Fruit fly (Drosophila melanogaster) whole organism, prepupa: ENCODE results near the gene Pstk.
A peak's percentile ranks its signal among the peaks of the same experiment; 100 is the strongest.

ENCODE experiments used
- CG1621 ChIP-seq: fragments of 200-800 bp; sonication (Bioruptor generic); optimal IDR thresholded peaks from 3 replicates; lab custom pipeline; 2018; ENCODE audit warnings: missing biosample characterization, mild to moderate bottlenecking, missing genetic modification characterization
- CG6792 ChIP-seq: fragments of 200-800 bp; sonication (Bioruptor generic); optimal IDR thresholded peaks from 3 replicates; lab custom pipeline; 2016; ENCODE audit warnings: missing biosample characterization, missing genetic modification characterization
- CG6854 ChIP-seq: fragments of 200-800 bp; sonication (Bioruptor generic); optimal IDR thresholded peaks from 2 replicates; lab custom pipeline; 2017; ENCODE audit warnings: missing biosample characterization, mild to moderate bottlenecking, missing genetic modification characterization
- Hr4 ChIP-seq: fragments of 200-800 bp; sonication (Bioruptor generic); optimal IDR thresholded peaks from 3 replicates; lab custom pipeline; 2016; ENCODE audit warnings: missing biosample characterization, missing genetic modification characterization
- OdsH ChIP-seq: fragments of 200-800 bp; sonication (Bioruptor generic); optimal IDR thresholded peaks from 3 replicates; lab custom pipeline; 2016; ENCODE audit warnings: missing biosample characterization, missing genetic modification characterization
- fd85E ChIP-seq: fragments of 200-800 bp; sonication (Bioruptor generic); optimal IDR thresholded peaks from 3 replicates; lab custom pipeline; 2016; ENCODE audit warnings: missing biosample characterization, missing genetic modification characterization
- topi ChIP-seq: fragments of 200-800 bp; sonication (Bioruptor generic); optimal IDR thresholded peaks from 3 replicates; lab custom pipeline; 2016; ENCODE audit warnings: missing biosample characterization, missing genetic modification characterization

DNA sequence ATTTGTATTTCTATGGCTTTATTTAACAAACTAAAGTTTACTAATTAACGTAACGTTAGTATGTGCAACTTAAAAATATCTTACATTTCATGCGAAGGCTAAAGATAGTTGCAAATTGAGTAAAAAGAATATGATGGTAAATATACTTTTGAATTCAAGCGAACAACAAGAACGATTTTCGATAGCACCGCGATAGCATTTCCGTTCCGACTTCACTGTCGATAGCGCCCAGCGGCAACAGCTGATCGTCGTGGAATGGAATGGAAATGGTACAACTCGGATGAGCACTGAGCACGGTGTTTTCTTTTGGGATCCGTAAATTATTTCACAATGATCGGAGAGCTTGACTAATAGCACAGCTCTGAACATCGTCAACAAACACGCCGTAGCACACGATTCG, 4.9 kb downstream of the Pstk start:
- no peak for TF ChIP-seq fd85E (GFP tag; lab: Kevin White, UChicago)
- peak; percentile 30 for TF ChIP-seq CG6792 (GFP tag; lab: Kevin White, UChicago)
- TF ChIP-seq CG1621 (tag; lab: Kevin White, UChicago), result peak; percentile 63
- no peak for TF ChIP-seq OdsH (GFP tag; lab: Kevin White, UChicago)
- no peak for TF ChIP-seq topi (GFP tag; lab: Kevin White, UChicago)
- peak; percentile 64 for TF ChIP-seq CG6854
- no peak for TF ChIP-seq Hr4 (GFP tag; lab: Kevin White, UChicago)
